Worm (Caenorhabditis elegans): ENCODE results near the gene gon-4.

gon-4 gene

ce11 chrIV:10216704-10217296, 19.2 kb downstream of the gon-4 start (continued):
- TF ChIP-seq snpc-1.3 (tag; optimal IDR thresholded peaks at IDR 0.05; ENCODE audit: insufficient read depth) (no peak), F37B4.10 (GFP tag; IDR thresholded peaks at IDR 0.05) (no peak), egrh-3 (GFP tag; IDR thresholded peaks at IDR 0.05) (peak; percentile 88), ztf-26 (tag; optimal IDR thresholded peaks at IDR 0.05) (peak; percentile 95), cebp-2 (GFP tag; IDR thresholded peaks at IDR 0.05) (no peak), hlh-12 (tag; optimal IDR thresholded peaks at IDR 0.05) (no peak), repo-1 (tag; optimal IDR thresholded peaks at IDR 0.05) (peak; percentile 11), somi-1 (GFP tag; optimal IDR thresholded peaks at IDR 0.05) (no peak), B0261.1 (tag; optimal IDR thresholded peaks at IDR 0.05) (no peak), K12H6.12 (tag; optimal IDR thresholded peaks at IDR 0.05) (no peak), lin-40 (tag; optimal IDR thresholded peaks at IDR 0.05) (peak; percentile 63), C06A6.2 (GFP tag; conservative IDR thresholded peaks at IDR 0.05) (peak; percentile 29; the same call in 1 of the 2 replicates), nfya-2 (GFP tag; IDR thresholded peaks at IDR 0.05) (0 out of 2 replicates have a peak, but pooled peaks have one; percentile 40)

ce11 chrIV:10219208-10219607, 21.6 kb downstream of the gon-4 start, which contains the start of gene qns-1:
TSS of gene qns-1 (minus strand) at chrIV:10219308.
- TF ChIP-seq him-1 (tag; optimal IDR thresholded peaks at IDR 0.05) (no peak), die-1 (tag; optimal IDR thresholded peaks at IDR 0.05) (no peak), Y53G8AR.9 (GFP tag; conservative IDR thresholded peaks at IDR 0.05) (no peak), ztf-3 (GFP tag; optimal IDR thresholded peaks at IDR 0.05) (no peak), lin-35 (GFP tag; optimal IDR thresholded peaks at IDR 0.05) (peak in 1 of 3 experiments; percentile 12), snpc-3.4 (tag; optimal IDR thresholded peaks at IDR 0.05) (peak; percentile 15), Y79H2A.3 (GFP tag; conservative IDR thresholded peaks at IDR 0.05) (no peak), attf-3 (GFP tag; conservative IDR thresholded peaks at IDR 0.05) (no peak), Y95B8A.8 (GFP tag; IDR thresholded peaks at IDR 0.05) (no peak)

ce11 chrIV:10221187-10221586, 23.6 kb downstream of the gon-4 start, which contains the start of gene tram-1:
TSS of gene tram-1 (minus strand) at chrIV:10221287.
- no peak for TF ChIP-seq madf-8 (GFP tag; conservative IDR thresholded peaks at IDR 0.05)
- TF ChIP-seq F55B11.4 (tag; optimal IDR thresholded peaks at IDR 0.05; ENCODE audit: borderline replicate concordance, insufficient read depth): no peak
- TF ChIP-seq nfya-1 (tag; optimal IDR thresholded peaks at IDR 0.05; ENCODE audit: borderline replicate concordance, insufficient read depth): no peak
- TF ChIP-seq nhr-80 (tag; optimal IDR thresholded peaks at IDR 0.05): no peak
- TF ChIP-seq F37B4.10 (GFP tag; IDR thresholded peaks at IDR 0.05): no peak
- TF ChIP-seq nfyb-1 (GFP tag; IDR thresholded peaks at IDR 0.05): no peak
- no peak for TF ChIP-seq unc-62 (GFP tag; optimal IDR thresholded peaks at IDR 0.05)
- no peak for TF ChIP-seq T07F8.4 (tag; optimal IDR thresholded peaks at IDR 0.05)
- TF ChIP-seq hlh-26 (GFP tag; conservative IDR thresholded peaks at IDR 0.05): no peak
- no peak for TF ChIP-seq B0019.2 (GFP tag; conservative IDR thresholded peaks at IDR 0.05)

- no peak for TF ChIP-seq attf-3 (GFP tag; conservative IDR thresholded peaks at IDR 0.05)
- TF ChIP-seq let-607 (tag; optimal IDR thresholded peaks at IDR 0.05): peak; percentile 98 to 99
- no peak for TF ChIP-seq ceh-58 (GFP tag; IDR thresholded peaks at IDR 0.05)
- no peak for TF ChIP-seq xnd-1 (tag; optimal IDR thresholded peaks at IDR 0.05)
- TF ChIP-seq madf-10 (tag; optimal IDR thresholded peaks at IDR 0.05): no peak
- TF ChIP-seq ets-4 (GFP tag; optimal IDR thresholded peaks at IDR 0.05): no peak
- no peak for TF ChIP-seq rec-8 (tag; optimal IDR thresholded peaks at IDR 0.05)
- no peak for TF ChIP-seq mxl-1 (tag; optimal IDR thresholded peaks at IDR 0.05)
- TF ChIP-seq attf-5 (GFP tag; optimal IDR thresholded peaks at IDR 0.05): peak; percentile 79
- TF ChIP-seq nhr-80 (tag; optimal IDR thresholded peaks at IDR 0.05): peak; percentile 69
- TF ChIP-seq ceh-40 (GFP tag; IDR thresholded peaks at IDR 0.05): no peak
- TF ChIP-seq tlf-1 (GFP tag; optimal IDR thresholded peaks at IDR 0.05): no peak
- no peak for TF ChIP-seq snpc-4 (GFP tag; optimal IDR thresholded peaks at IDR 0.05)
- TF ChIP-seq snpc-4 (tag; optimal IDR thresholded peaks at IDR 0.05): peak in 1 of 4 experiments; percentile 20
- no peak for TF ChIP-seq tbx-9 (tag; optimal IDR thresholded peaks at IDR 0.05; ENCODE audit: borderline replicate concordance)
These were observed 24.5 kb downstream of the gon-4 start, which contains the start of gene C24F3.2 for ce11 chrIV:10222122-10222589. TSS of gene C24F3.2 (plus strand) at chrIV:10222539.

Data from whole organism, young adult.